Worm (Caenorhabditis elegans): ENCODE data around the gene F22B7.1.

DNA sequence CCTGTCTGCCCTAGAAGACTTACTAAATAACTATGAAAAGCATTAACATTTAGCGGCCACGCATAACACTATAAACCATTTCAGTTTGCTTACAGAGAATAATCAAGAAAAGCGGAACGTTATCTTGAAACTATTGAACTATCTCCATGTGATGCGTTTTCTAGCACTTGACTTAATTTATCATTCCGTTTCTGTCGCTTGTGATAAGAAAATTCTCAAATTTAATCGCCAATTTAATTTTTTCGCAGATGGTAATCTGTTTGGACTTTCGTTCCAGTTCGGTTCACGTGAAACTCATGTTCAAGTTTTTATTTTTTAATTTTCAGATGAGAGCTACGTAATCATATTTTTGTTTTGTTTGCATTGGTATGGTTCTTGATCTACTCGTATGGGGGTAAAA is 8.2 kb upstream of the F22B7.1 start:
- no peak for TF ChIP-seq ces-1 (GFP tag; optimal IDR thresholded peaks at IDR 0.05)
- no peak for TF ChIP-seq unc-62 (GFP tag; optimal IDR thresholded peaks at IDR 0.05)
- no peak for TF ChIP-seq dpl-1 (GFP tag; optimal IDR thresholded peaks at IDR 0.05)

Measured in whole organism, L1 larva.